Fruit fly (Drosophila melanogaster): ENCODE data around the gene CG32720.

Gene CG32720

dm6 chrX:7539126-7539525 lies 2.4 kb upstream of the CG32720 start:
- peak; percentile 2 for TF ChIP-seq D1 (tag; optimal IDR thresholded peaks at IDR 0.05)
- TF ChIP-seq CG15710 (tag; optimal IDR thresholded peaks at IDR 0.05) = peak; percentile 33
- TF ChIP-seq CG9948 (tag; optimal IDR thresholded peaks at IDR 0.05) = peak; percentile 47
- TF ChIP-seq rn (GFP tag; IDR thresholded peaks at IDR 0.05) = no peak
- no peak for TF ChIP-seq CG10348 (GFP tag; IDR thresholded peaks at IDR 0.05)
- TF ChIP-seq CG4496 (GFP tag; IDR thresholded peaks at IDR 0.05) = peak; percentile 64; the same call in 2 of the 3 replicates
- peak; percentile 41 for TF ChIP-seq CG8301 (tag; optimal IDR thresholded peaks at IDR 0.05)
- TF ChIP-seq CG34367 (tag; optimal IDR thresholded peaks at IDR 0.05) = no peak
- no peak for TF ChIP-seq CG32121 (GFP tag; IDR thresholded peaks at IDR 0.05)
- peak; percentile 46 for TF ChIP-seq Pif1A (GFP tag; optimal IDR thresholded peaks at IDR 0.05)
- TF ChIP-seq Ets98B (GFP tag; IDR thresholded peaks at IDR 0.05) = 0 out of 2 replicates have a peak, but pooled peaks have one; percentile 26
- TF ChIP-seq CG17806 (tag; optimal IDR thresholded peaks at IDR 0.05) = peak; percentile 54
- no peak for TF ChIP-seq CG12605 (GFP tag; IDR thresholded peaks at IDR 0.05)
- TF ChIP-seq Snoo (tag; optimal IDR thresholded peaks at IDR 0.05) = no peak
- TF ChIP-seq gl (tag; optimal IDR thresholded peaks at IDR 0.05) = peak; percentile 3
- no peak for TF ChIP-seq Pif1B (GFP tag; optimal IDR thresholded peaks at IDR 0.05)
- peak; percentile 59; the same call in 2 of the 3 replicates for TF ChIP-seq fd96Ca (GFP tag; IDR thresholded peaks at IDR 0.05)
- TF ChIP-seq CG13204 (GFP tag; optimal IDR thresholded peaks at IDR 0.05) = peak; percentile 7
- TF ChIP-seq CG8159 (tag; optimal IDR thresholded peaks at IDR 0.05) = peak; percentile 46
- peak; percentile 66 for TF ChIP-seq CG14655 (GFP tag; optimal IDR thresholded peaks at IDR 0.05)

- TF ChIP-seq CG8159 (tag; optimal IDR thresholded peaks at IDR 0.05) (peak; percentile 75), Pif1A (GFP tag; optimal IDR thresholded peaks at IDR 0.05) (peak; percentile 32), CG17806 (tag; optimal IDR thresholded peaks at IDR 0.05) (peak; percentile 60), CG10348 (GFP tag; IDR thresholded peaks at IDR 0.05) (no peak), CG15710 (tag; optimal IDR thresholded peaks at IDR 0.05) (peak; percentile 62), CG34367 (tag; optimal IDR thresholded peaks at IDR 0.05) (peak; percentile 44), D1 (tag; optimal IDR thresholded peaks at IDR 0.05) (no peak), CG12605 (GFP tag; IDR thresholded peaks at IDR 0.05) (no peak), Pif1B (GFP tag; optimal IDR thresholded peaks at IDR 0.05) (peak; percentile 62), CG14655 (GFP tag; optimal IDR thresholded peaks at IDR 0.05) (no peak), gl (tag; optimal IDR thresholded peaks at IDR 0.05) (no peak), CG9948 (tag; optimal IDR thresholded peaks at IDR 0.05) (peak; percentile 18), CG32121 (GFP tag; IDR thresholded peaks at IDR 0.05) (no peak), rn (GFP tag; IDR thresholded peaks at IDR 0.05) (no peak), fd96Ca (GFP tag; IDR thresholded peaks at IDR 0.05) (no peak)
These were observed 1.1 kb upstream of the CG32720 start for dm6 chrX:7537829-7538228.

dm6 chrX:7534864-7535263 lies 1.9 kb downstream of the CG32720 start:
- TF ChIP-seq Snoo (tag; optimal IDR thresholded peaks at IDR 0.05) (peak; percentile 56), Pif1A (GFP tag; optimal IDR thresholded peaks at IDR 0.05) (peak; percentile 45), Pif1B (GFP tag; optimal IDR thresholded peaks at IDR 0.05) (peak; percentile 54), CG10348 (GFP tag; IDR thresholded peaks at IDR 0.05) (no peak), rn (GFP tag; IDR thresholded peaks at IDR 0.05) (0 out of 2 replicates have a peak, but pooled peaks have one; percentile 20), CG8301 (tag; optimal IDR thresholded peaks at IDR 0.05) (peak; percentile 36), CG12605 (GFP tag; IDR thresholded peaks at IDR 0.05) (no peak), CG34367 (tag; optimal IDR thresholded peaks at IDR 0.05) (peak; percentile 74), CG9948 (tag; optimal IDR thresholded peaks at IDR 0.05) (peak; percentile 74), fd96Ca (GFP tag; IDR thresholded peaks at IDR 0.05) (no peak), CG32121 (GFP tag; IDR thresholded peaks at IDR 0.05) (no peak), CG4496 (GFP tag; IDR thresholded peaks at IDR 0.05) (peak; percentile 54; the same call in 2 of the 3 replicates), CG14655 (GFP tag; optimal IDR thresholded peaks at IDR 0.05) (peak; percentile 59), EcR (GFP tag; optimal IDR thresholded peaks at IDR 0.05) (no peak), gl (tag; optimal IDR thresholded peaks at IDR 0.05) (peak; percentile 53), CG15710 (tag; optimal IDR thresholded peaks at IDR 0.05) (peak; percentile 85), CG8159 (tag; optimal IDR thresholded peaks at IDR 0.05) (peak; percentile 84), CG17806 (tag; optimal IDR thresholded peaks at IDR 0.05) (peak; percentile 79), Ets98B (GFP tag; IDR thresholded peaks at IDR 0.05) (no peak), D1 (tag; optimal IDR thresholded peaks at IDR 0.05) (peak; percentile 59), CG13204 (GFP tag; optimal IDR thresholded peaks at IDR 0.05) (peak; percentile 20)

DNA sequence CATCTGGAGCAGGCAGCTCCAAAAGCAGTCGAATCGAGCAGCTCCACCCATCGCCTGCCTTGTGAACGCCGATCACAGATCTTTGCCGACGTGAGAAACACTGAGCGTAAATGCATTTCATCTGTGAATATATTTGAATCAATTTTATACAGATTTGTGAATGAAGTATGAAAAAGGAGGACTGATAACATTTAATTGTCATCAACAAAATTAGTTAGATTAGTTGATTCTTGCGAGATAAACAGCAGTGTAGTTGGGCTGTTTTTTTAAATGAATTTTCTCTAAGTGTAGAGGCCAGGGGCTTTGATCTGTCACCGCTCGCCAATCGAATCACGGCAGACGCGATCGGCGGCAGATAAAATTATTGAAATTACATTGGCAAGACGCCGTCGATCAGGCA lies 6.6 kb downstream of the CG32720 start:
- no peak for TF ChIP-seq EcR (GFP tag; optimal IDR thresholded peaks at IDR 0.05)
- TF ChIP-seq D1 (tag; optimal IDR thresholded peaks at IDR 0.05) = no peak
- no peak for TF ChIP-seq CG34367 (tag; optimal IDR thresholded peaks at IDR 0.05)
- TF ChIP-seq Ets98B (GFP tag; IDR thresholded peaks at IDR 0.05) = no peak
- no peak for TF ChIP-seq CG8301 (tag; optimal IDR thresholded peaks at IDR 0.05)
- peak; percentile 28 for TF ChIP-seq CG9948 (tag; optimal IDR thresholded peaks at IDR 0.05)
- TF ChIP-seq Pif1A (GFP tag; optimal IDR thresholded peaks at IDR 0.05) = no peak
- TF ChIP-seq CG17806 (tag; optimal IDR thresholded peaks at IDR 0.05) = peak; percentile 24
- TF ChIP-seq CG8159 (tag; optimal IDR thresholded peaks at IDR 0.05) = peak; percentile 54
- no peak for TF ChIP-seq CG4496 (GFP tag; IDR thresholded peaks at IDR 0.05)
- TF ChIP-seq CG14655 (GFP tag; optimal IDR thresholded peaks at IDR 0.05) = no peak
- TF ChIP-seq CG12605 (GFP tag; IDR thresholded peaks at IDR 0.05) = no peak
- no peak for TF ChIP-seq rn (GFP tag; IDR thresholded peaks at IDR 0.05)
- TF ChIP-seq Snoo (tag; optimal IDR thresholded peaks at IDR 0.05) = no peak
- peak; percentile 6 for TF ChIP-seq CG15710 (tag; optimal IDR thresholded peaks at IDR 0.05)
- TF ChIP-seq CG10348 (GFP tag; IDR thresholded peaks at IDR 0.05) = no peak
- no peak for TF ChIP-seq gl (tag; optimal IDR thresholded peaks at IDR 0.05)
- TF ChIP-seq fd96Ca (GFP tag; IDR thresholded peaks at IDR 0.05) = no peak
- TF ChIP-seq CG13204 (GFP tag; optimal IDR thresholded peaks at IDR 0.05) = no peak
- no peak for TF ChIP-seq CG32121 (GFP tag; IDR thresholded peaks at IDR 0.05)
- no peak for TF ChIP-seq Pif1B (GFP tag; optimal IDR thresholded peaks at IDR 0.05)

DNA sequence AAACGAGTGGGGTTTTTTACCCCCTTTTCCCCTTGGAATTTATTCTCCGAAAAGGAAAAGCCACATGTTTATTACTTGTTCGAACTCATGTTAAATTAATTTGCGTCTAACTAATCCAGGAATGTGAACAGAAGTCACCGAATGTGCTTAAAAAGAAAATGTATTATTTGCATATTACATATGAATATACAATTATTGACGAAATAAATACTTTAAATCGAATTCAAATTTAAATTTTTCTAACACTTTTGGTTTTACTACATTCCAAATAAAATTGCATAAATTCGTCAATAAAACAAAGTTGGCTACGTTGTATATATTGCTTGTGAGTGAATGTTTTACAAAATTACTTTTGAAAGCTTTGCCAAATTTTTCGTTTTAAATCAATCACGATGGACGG lies 8.8 kb downstream of the CG32720 start, which contains the start of gene CG43138:
TSS of gene CG43138 (plus strand) at position 301 of the 400 bp plus-strand sequence.
- no peak for TF ChIP-seq Ets98B (GFP tag; IDR thresholded peaks at IDR 0.05)
- no peak for TF ChIP-seq CG34367 (tag; optimal IDR thresholded peaks at IDR 0.05)
- no peak for TF ChIP-seq CG15710 (tag; optimal IDR thresholded peaks at IDR 0.05)
- TF ChIP-seq CG17806 (tag; optimal IDR thresholded peaks at IDR 0.05) = no peak
- TF ChIP-seq fd96Ca (GFP tag; IDR thresholded peaks at IDR 0.05) = no peak
- TF ChIP-seq gl (tag; optimal IDR thresholded peaks at IDR 0.05) = no peak
